Fruit fly (Drosophila melanogaster) whole organism, embryonic: ENCODE results near the gene CG11279.

Experiments used
- Aef1 ChIP-seq: fragments of 200-800 bp; sonication (Bioruptor generic); IDR thresholded peaks from 3 replicates; pipeline ENCODE4 v1.3.6; 2022; ENCODE audit warnings: missing biosample characterization, missing genetic modification characterization
- Bgb ChIP-seq: fragments of 200-800 bp; sonication (Bioruptor generic); IDR thresholded peaks from 2 replicates; pipeline ENCODE4 v1.3.6; 2022; ENCODE audit warnings: missing biosample characterization, missing genetic modification characterization; ENCODE audit not compliant: partially characterized antibody
- Bteb2 ChIP-seq: fragments of 200-800 bp; sonication (Bioruptor generic); optimal IDR thresholded peaks from 2 replicates; lab custom pipeline; 2016; ENCODE audit warnings: missing biosample characterization, missing genetic modification characterization
- CG10147 ChIP-seq: fragments of 200-800 bp; sonication (Bioruptor generic); optimal IDR thresholded peaks from 2 replicates; lab custom pipeline; 2019; ENCODE audit warnings: missing biosample characterization, mild to moderate bottlenecking, missing genetic modification characterization, moderate library complexity
- CG11560 ChIP-seq: fragments of 200-800 bp; sonication (Bioruptor generic); IDR thresholded peaks from 3 replicates; pipeline ENCODE4 v1.3.6; 2022; ENCODE audit warnings: missing biosample characterization, missing genetic modification characterization
- CG11695 ChIP-seq: fragments of 200-800 bp; sonication (Bioruptor generic); IDR thresholded peaks from 3 replicates; pipeline ENCODE4 v1.3.6; 2022; ENCODE audit warnings: missing biosample characterization, missing genetic modification characterization
- CG12659 ChIP-seq: fragments of 200-800 bp; sonication (Bioruptor generic); optimal IDR thresholded peaks from 3 replicates; lab custom pipeline; 2017; ENCODE audit warnings: mild to moderate bottlenecking, missing biosample characterization, missing genetic modification reagents, missing genetic modification characterization
- CG13287 ChIP-seq: fragments of 200-800 bp; sonication (Bioruptor generic); IDR thresholded peaks from 2 replicates; pipeline ENCODE4 v1.3.6; 2022; ENCODE audit warnings: missing biosample characterization, missing genetic modification characterization; ENCODE audit not compliant: partially characterized antibody
- CG14441 ChIP-seq: fragments of 200-800 bp; sonication (Bioruptor generic); IDR thresholded peaks from 2 replicates; pipeline ENCODE4 v1.3.6; 2022; ENCODE audit warnings: missing biosample characterization, missing genetic modification characterization
- CG1603 ChIP-seq: fragments of 200-800 bp; sonication (Bioruptor generic); optimal IDR thresholded peaks from 2 replicates; lab custom pipeline; 2019; ENCODE audit warnings: missing biosample characterization, mild to moderate bottlenecking, missing genetic modification characterization, moderate library complexity
- CG17385 ChIP-seq: fragments of 200-800 bp; sonication (Bioruptor generic); optimal IDR thresholded peaks from 3 replicates; lab custom pipeline; 2018; ENCODE audit warnings: missing biosample characterization, mild to moderate bottlenecking, missing genetic modification characterization
- CG17912 ChIP-seq: fragments of 200-800 bp; sonication (Bioruptor generic); optimal IDR thresholded peaks from 2 replicates; lab custom pipeline; 2018; ENCODE audit warnings: missing biosample characterization, mild to moderate bottlenecking, missing genetic modification characterization
- CG18011 ChIP-seq: fragments of 200-800 bp; sonication (Bioruptor generic); optimal IDR thresholded peaks from 2 replicates; lab custom pipeline; 2017; ENCODE audit warnings: missing biosample characterization, missing genetic modification characterization, mild to moderate bottlenecking, moderate library complexity, missing genotype
- CG2889 ChIP-seq: fragments of 200-800 bp; sonication (Bioruptor generic); IDR thresholded peaks from 3 replicates; pipeline ENCODE4 v1.3.6; 2022; ENCODE audit warnings: missing biosample characterization, missing genetic modification characterization
- CG30020 ChIP-seq: fragments of 200-800 bp; optimal IDR thresholded peaks from 2 replicates; lab custom pipeline; 2019; ENCODE audit warnings: missing biosample characterization, mild to moderate bottlenecking, missing genetic modification characterization, moderate library complexity
- CG32532 ChIP-seq: fragments of 200-800 bp; sonication (Bioruptor generic); IDR thresholded peaks from 2 replicates; pipeline ENCODE4 v1.3.6; 2022; ENCODE audit warnings: missing biosample characterization, missing genetic modification characterization
- CG32772 ChIP-seq: fragments of 200-800 bp; sonication (Bioruptor generic); IDR thresholded peaks from 2 replicates; pipeline ENCODE4 v1.3.6; 2022; ENCODE audit warnings: missing biosample characterization, missing genetic modification characterization
- CG34422 ChIP-seq: fragments of 200-800 bp; sonication (Bioruptor generic); IDR thresholded peaks from 3 replicates; pipeline ENCODE4 v1.3.6; 2022; ENCODE audit warnings: missing biosample characterization, missing genetic modification characterization
- CG43689 ChIP-seq: fragments of 200-800 bp; sonication (Bioruptor generic); IDR thresholded peaks from 2 replicates; pipeline ENCODE4 v1.3.6; 2022; ENCODE audit warnings: missing biosample characterization, missing genetic modification characterization
- CG4424 ChIP-seq: fragments of 200-800 bp; sonication (Bioruptor generic); optimal IDR thresholded peaks from 3 replicates; lab custom pipeline; 2016; ENCODE audit warnings: missing biosample characterization, missing genetic modification characterization
- CG6813 ChIP-seq: fragments of 200-800 bp; sonication (Bioruptor generic); optimal IDR thresholded peaks from 2 replicates; lab custom pipeline; 2017; ENCODE audit warnings: missing biosample characterization, missing genetic modification characterization, mild to moderate bottlenecking, moderate library complexity, missing genetic modification reagents
- CG7556 ChIP-seq: fragments of 200-800 bp; sonication (Bioruptor generic); optimal IDR thresholded peaks from 2 replicates; lab custom pipeline; 2017; ENCODE audit warnings: missing biosample characterization, mild to moderate bottlenecking, missing genetic modification characterization
- CG7963 ChIP-seq: fragments of 200-800 bp; sonication (Bioruptor generic); IDR thresholded peaks from 3 replicates; pipeline ENCODE4 v1.3.6; 2022; ENCODE audit warnings: missing biosample characterization, missing genetic modification characterization; ENCODE audit not compliant: partially characterized antibody
- CG8281 ChIP-seq: fragments of 200-800 bp; sonication (Bioruptor generic); optimal IDR thresholded peaks from 2 replicates; lab custom pipeline; 2018; ENCODE audit warnings: missing biosample characterization, mild to moderate bottlenecking, missing genetic modification characterization, moderate library complexity
- CG8388 ChIP-seq: fragments of 200-800 bp; sonication (Bioruptor generic); optimal IDR thresholded peaks from 2 replicates; lab custom pipeline; 2019; ENCODE audit warnings: missing biosample characterization, mild to moderate bottlenecking, missing genetic modification characterization, moderate library complexity
- CG8478 ChIP-seq: fragments of >200 bp; optimal IDR thresholded peaks from 2 replicates; lab custom pipeline; 2018
- Deaf1 ChIP-seq: fragments of 200-800 bp; optimal IDR thresholded peaks from 3 replicates; lab custom pipeline; 2019; ENCODE audit warnings: missing biosample characterization, mild to moderate bottlenecking, missing genetic modification characterization, moderate library complexity
- Dfd ChIP-seq, 2 experiments: fragments of >200 bp; optimal IDR thresholded peaks; 2 replicates each; lab custom pipeline; 2017; ENCODE audit warnings: missing biosample characterization in 2 of 2, missing genetic modification characterization in 2 of 2
- HLHmδ ChIP-seq: fragments of 200-800 bp; sonication (Bioruptor generic); optimal IDR thresholded peaks from 2 replicates; lab custom pipeline; 2018; ENCODE audit warnings: missing biosample characterization, mild to moderate bottlenecking, missing genetic modification characterization, moderate library complexity
- Hey ChIP-seq: fragments of 200-800 bp; sonication (Bioruptor generic); optimal IDR thresholded peaks from 3 replicates; lab custom pipeline; 2018; ENCODE audit warnings: missing biosample characterization, mild to moderate bottlenecking, missing genetic modification characterization
- Hr51 ChIP-seq, 2 experiments: fragments of 200-800 bp; sonication (Bioruptor generic); optimal IDR thresholded peaks; 2 replicates in 1 of 2; 3 replicates in 1 of 2; lab custom pipeline; 2016 to 2018; ENCODE audit warnings: missing biosample characterization in 2 of 2, missing genetic modification characterization in 2 of 2, mild to moderate bottlenecking in 1 of 2, moderate library complexity in 1 of 2
- NC2β ChIP-seq: fragments of 200-800 bp; sonication (Bioruptor generic); optimal IDR thresholded peaks from 2 replicates; lab custom pipeline; 2016; ENCODE audit warnings: missing biosample characterization, missing genetic modification characterization
- Sry-δ ChIP-seq: fragments of 200-800 bp; sonication (Bioruptor generic); optimal IDR thresholded peaks from 2 replicates; lab custom pipeline; 2016; ENCODE audit warnings: missing biosample characterization, missing genetic modification characterization
- TFAM ChIP-seq: fragments of 200-800 bp; sonication (Bioruptor generic); optimal IDR thresholded peaks from 2 replicates; lab custom pipeline; 2017; ENCODE audit warnings: missing biosample characterization, missing genetic modification characterization, inconsistent platforms
- Trl ChIP-seq, 3 experiments: fragments of >200 bp in 2 of 3; fragments of 200-800 bp in 1 of 3; sonication (Bioruptor generic) in 1 of 3; optimal IDR thresholded peaks; 2 replicates in 1 of 3; 3 replicates in 2 of 3; lab custom pipeline; 2016 to 2017; ENCODE audit warnings: missing biosample characterization in 1 of 3, missing genetic modification characterization in 1 of 3
- ap ChIP-seq: fragments of 200-800 bp; sonication (Bioruptor generic); IDR thresholded peaks from 2 replicates; pipeline ENCODE4 v1.3.6; 2022; ENCODE audit warnings: missing biosample characterization, missing genetic modification characterization
- bsh ChIP-seq, 2 experiments: fragments of 200-800 bp; sonication (Bioruptor generic); optimal IDR thresholded peaks; 2 replicates each; lab custom pipeline; 2017 to 2018; ENCODE audit warnings: mild to moderate bottlenecking in 2 of 2, missing biosample characterization in 2 of 2, missing genetic modification characterization in 2 of 2, moderate library complexity in 1 of 2
- chif ChIP-seq, 2 experiments: fragments of 200-800 bp; sonication (Bioruptor generic); optimal IDR thresholded peaks; 3 replicates each; lab custom pipeline; 2016; ENCODE audit warnings: missing biosample characterization in 2 of 2, missing genetic modification characterization in 2 of 2
- dm ChIP-seq: fragments of 200-800 bp; sonication (Bioruptor generic); optimal IDR thresholded peaks from 3 replicates; lab custom pipeline; 2016; ENCODE audit warnings: missing biosample characterization, missing genetic modification characterization
- emc ChIP-seq: fragments of 200-800 bp; sonication (Bioruptor generic); optimal IDR thresholded peaks from 2 replicates; lab custom pipeline; 2016; ENCODE audit warnings: missing biosample characterization, missing genetic modification characterization
- fd102C ChIP-seq: fragments of 200-800 bp; sonication (Bioruptor generic); optimal IDR thresholded peaks from 2 replicates; lab custom pipeline; 2018; ENCODE audit warnings: missing biosample characterization, mild to moderate bottlenecking, missing genetic modification characterization, moderate library complexity
- fd96Cb ChIP-seq: fragments of 200-800 bp; sonication (Bioruptor generic); optimal IDR thresholded peaks from 2 replicates; lab custom pipeline; 2018; ENCODE audit warnings: missing biosample characterization, mild to moderate bottlenecking, missing genetic modification characterization, moderate library complexity
- ind ChIP-seq: fragments of 200-800 bp; sonication (Bioruptor generic); optimal IDR thresholded peaks from 3 replicates; lab custom pipeline; 2016; ENCODE audit warnings: missing biosample characterization, missing genetic modification characterization
- knrl ChIP-seq: fragments of 200-800 bp; sonication (Bioruptor generic); IDR thresholded peaks from 3 replicates; pipeline ENCODE4 v1.3.6; 2022; ENCODE audit warnings: missing biosample characterization, missing genetic modification characterization; ENCODE audit not compliant: partially characterized antibody
- nmo ChIP-seq: fragments of 200-800 bp; sonication (Bioruptor generic); optimal IDR thresholded peaks from 2 replicates; lab custom pipeline; 2018; ENCODE audit warnings: missing biosample characterization, mild to moderate bottlenecking, missing genetic modification characterization, moderate library complexity
- org-1 ChIP-seq: fragments of 200-800 bp; sonication (Bioruptor generic); optimal IDR thresholded peaks from 2 replicates; lab custom pipeline; 2017; ENCODE audit warnings: missing biosample characterization, missing genetic modification characterization
- prd ChIP-seq, 3 experiments: fragments of >200 bp in 2 of 3; fragments of 200-800 bp in 1 of 3; sonication (Bioruptor generic) in 1 of 3; optimal IDR thresholded peaks in 2 of 3; IDR thresholded peaks in 1 of 3; 2 replicates in 2 of 3; 3 replicates in 1 of 3; pipeline versions ENCODE4 v1.3.6 to Lab custom; 2017 to 2022; ENCODE audit warnings: missing biosample characterization in 1 of 3, missing genetic modification characterization in 1 of 3
- sc ChIP-seq, 3 experiments: fragments of >200 bp in 2 of 3; fragments of 200-800 bp in 1 of 3; sonication (Bioruptor generic) in 1 of 3; optimal IDR thresholded peaks; 2 replicates in 2 of 3; 3 replicates in 1 of 3; lab custom pipeline; 2017; ENCODE audit warnings: mild to moderate bottlenecking in 1 of 3, missing biosample characterization in 1 of 3, missing genetic modification characterization in 1 of 3, missing genetic modification reagents in 1 of 3
- zen2 ChIP-seq: fragments of 200-800 bp; sonication (Bioruptor generic); IDR thresholded peaks from 3 replicates; pipeline ENCODE4 v1.3.6; 2022; ENCODE audit warnings: missing biosample characterization, missing genetic modification characterization; ENCODE audit not compliant: partially characterized antibody

The CG11279 gene

dm6 chr3L:13068293-13068692 is 21.5 kb downstream of the CG11279 start (continued):
- TF ChIP-seq NC2β (GFP tag; lab: Kevin White, UChicago) (no peak), ap (no peak), CG7556 (GFP tag; lab: Kevin White, UChicago) (peak; percentile 50), CG10147 (GFP tag; lab: Kevin White, UChicago) (no peak), TFAM (no peak), CG14441 (GFP tag; lab: Robert Waterston, UW) (no peak), CG17912 (GFP tag; lab: Kevin White, UChicago) (no peak), CG7963 (GFP tag; lab: Robert Waterston, UW) (no peak), CG1603 (tag; lab: Kevin White, UChicago) (peak; percentile 21), CG34422 (no peak), knrl (no peak), fd102C (peak; percentile 18), org-1 (GFP tag; lab: Kevin White, UChicago) (no peak), CG8281 (no peak), CG30020 (tag; lab: Kevin White, UChicago) (no peak), dm (GFP tag; lab: Kevin White, UChicago) (no peak), CG43689 (GFP tag; lab: Robert Waterston, UW) (no peak), CG8388 (peak; percentile 64), CG17385 (GFP tag; lab: Kevin White, UChicago) (no peak), chif (GFP tag; optimal IDR thresholded peaks at IDR 0.05; lab: Kevin White, UChicago) (peak in 1 of 2 experiments; percentile 50), CG13287 (GFP tag; lab: Robert Waterston, UW) (no peak), CG11695 (GFP tag; lab: Robert Waterston, UW) (no peak), CG32532 (no peak), zen2 (GFP tag; lab: Robert Waterston, UW) (no peak), Sry-δ (GFP tag; lab: Kevin White, UChicago) (no peak), Hey (tag; lab: Kevin White, UChicago) (no peak), CG8478 (no peak), fd96Cb (tag; lab: Kevin White, UChicago) (no peak), ind (no peak), CG2889 (GFP tag; lab: Robert Waterston, UW) (no peak), Hr51 (GFP tag; optimal IDR thresholded peaks at IDR 0.05; lab: Kevin White, UChicago) (peak in 1 of 2 experiments; percentile 7), prd (optimal IDR thresholded peaks at IDR 0.05; lab: Kevin White, UChicago) (no peak), prd (GFP tag; IDR thresholded peaks at IDR 0.05; lab: Robert Waterston, UW) (peak; percentile 38; the same call in 1 of the 3 replicates), Trl (optimal IDR thresholded peaks at IDR 0.05; lab: Kevin White, UChicago) (no peak), Trl (GFP tag; optimal IDR thresholded peaks at IDR 0.05; lab: Kevin White, UChicago) (no peak), Dfd (GFP tag; optimal IDR thresholded peaks at IDR 0.05; lab: Kevin White, UChicago) (no peak), bsh (GFP tag; optimal IDR thresholded peaks at IDR 0.05; lab: Kevin White, UChicago) (peak in 1 of 2 experiments; percentile 60), CG12659 (GFP tag; lab: Kevin White, UChicago) (no peak), Bgb (GFP tag; lab: Robert Waterston, UW) (no peak), Deaf1 (tag; lab: Kevin White, UChicago) (no peak), HLHmδ (GFP tag; lab: Kevin White, UChicago) (no peak), CG11560 (tag; lab: Robert Waterston, UW) (no peak), Bteb2 (GFP tag; lab: Kevin White, UChicago) (no peak), sc (optimal IDR thresholded peaks at IDR 0.05; lab: Kevin White, UChicago) (no peak), sc (GFP tag; optimal IDR thresholded peaks at IDR 0.05; lab: Kevin White, UChicago) (peak; percentile 3), CG32772 (no peak), Aef1 (no peak), CG18011 (no peak), emc (GFP tag; lab: Kevin White, UChicago) (no peak), nmo (peak; percentile 60), CG4424 (peak; percentile 34), CG6813 (GFP tag; lab: Kevin White, UChicago) (no peak)
